Worm (Caenorhabditis elegans) whole organism, midembryonic: ENCODE data around the gene pqn-91.

Source experiments
- T22C8.4 ChIP-seq: fragments of 200-800 bp; sonication (Bioruptor generic); IDR thresholded peaks from 2 replicates; pipeline ENCODE4 v1.3.6; 2022; ENCODE audit warnings: missing genetic modification characterization, missing compliant biosample characterization
- cog-1 ChIP-seq: sonication (generic microtip); optimal IDR thresholded peaks from 2 replicates; lab custom pipeline; 2016; ENCODE audit warnings: missing genetic modification characterization, missing compliant biosample characterization
- flt-1 ChIP-seq: fragments of 200-800 bp; sonication (Bioruptor generic); IDR thresholded peaks from 2 replicates; pipeline ENCODE4 v1.3.6; 2022; ENCODE audit warnings: missing genetic modification characterization, missing compliant biosample characterization
- klf-2 ChIP-seq: fragments of 200-800 bp; sonication (Bioruptor generic); conservative IDR thresholded peaks from 2 replicates; pipeline ENCODE4 v1.3.6; 2022; ENCODE audit warnings: missing genetic modification reagents, missing genetic modification characterization, missing compliant biosample characterization
- med-1 ChIP-seq: sonication (generic microtip); optimal IDR thresholded peaks from 2 replicates; lab custom pipeline; 2017; ENCODE audit warnings: missing genetic modification characterization, mild to moderate bottlenecking, missing compliant biosample characterization, antibody characterized with exemption, missing genetic modification reagents; ENCODE audit not compliant: insufficient read depth
- tab-1 ChIP-seq: fragments of 200-800 bp; sonication (Bioruptor generic); IDR thresholded peaks from 2 replicates; pipeline ENCODE4 v1.3.6; 2022; ENCODE audit warnings: missing genetic modification characterization, missing compliant biosample characterization
- ztf-23 ChIP-seq: fragments of 200-800 bp; sonication (Bioruptor generic); IDR thresholded peaks from 2 replicates; pipeline ENCODE4 v1.3.6; 2022; ENCODE audit warnings: missing genetic modification reagents, missing genetic modification characterization, missing compliant biosample characterization
- ztf-29 ChIP-seq: fragments of 200-800 bp; sonication (Bioruptor generic); IDR thresholded peaks from 2 replicates; pipeline ENCODE4 v1.3.6; 2022; ENCODE audit warnings: missing genetic modification reagents, missing genetic modification characterization, missing compliant biosample characterization

- TF ChIP-seq T22C8.4 (GFP tag; lab: Robert Waterston, UW), result no peak
- no peak for TF ChIP-seq klf-2 (GFP tag; lab: Robert Waterston, UW)
- TF ChIP-seq ztf-23 (GFP tag; lab: Robert Waterston, UW), result no peak
- TF ChIP-seq ztf-29 (GFP tag; lab: Robert Waterston, UW), result no peak
- TF ChIP-seq tab-1, result no peak
- TF ChIP-seq flt-1 (GFP tag; lab: Robert Waterston, UW), result no peak
- no peak for TF ChIP-seq med-1 (GFP tag; lab: Kevin White, UChicago)
- TF ChIP-seq cog-1 (tag; lab: Kevin White, UChicago), result no peak
Measured at ce11 chrIV:15300041-15300440, 8.3 kb downstream of the pqn-91 start.
